Worm (Caenorhabditis elegans): ENCODE results near the gene B0034.1.

DNA sequence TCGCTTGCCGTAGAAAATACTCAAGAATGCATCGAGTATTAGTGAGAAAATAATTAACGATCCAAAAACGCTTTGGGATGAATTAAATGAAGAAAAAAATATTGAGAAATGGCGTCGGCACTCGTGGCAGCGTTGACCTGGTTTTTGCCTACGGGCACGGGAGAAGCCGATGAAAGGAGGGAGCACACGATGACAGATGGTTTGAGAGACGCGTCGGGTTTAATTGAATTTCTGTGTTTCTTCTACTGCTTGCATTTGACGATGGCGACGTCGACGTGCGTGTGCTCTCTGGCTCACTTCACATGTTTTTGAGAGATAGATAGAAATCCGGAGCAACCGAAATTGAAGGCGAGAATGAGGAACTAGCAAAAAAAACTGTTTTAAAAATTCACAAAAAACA lies 17.5 kb upstream of the B0034.1 start:
- no peak for TF ChIP-seq ama-1 (optimal IDR thresholded peaks at IDR 0.05)
- no peak for TF ChIP-seq elt-2 (tag; optimal IDR thresholded peaks at IDR 0.05)
- no peak for TF ChIP-seq pha-4 (tag; optimal IDR thresholded peaks at IDR 0.05)
- no peak for TF ChIP-seq dve-1 (tag; optimal IDR thresholded peaks at IDR 0.05)
- no peak for TF ChIP-seq fax-1 (tag; optimal IDR thresholded peaks at IDR 0.05)
- no peak for TF ChIP-seq unc-86 (tag; optimal IDR thresholded peaks at IDR 0.05)
- no peak for TF ChIP-seq nhr-11 (tag; optimal IDR thresholded peaks at IDR 0.05)
- TF ChIP-seq dmd-4 (tag; optimal IDR thresholded peaks at IDR 0.05; ENCODE audit: borderline replicate concordance): no peak
- no peak for TF ChIP-seq ceh-19 (GFP tag; optimal IDR thresholded peaks at IDR 0.05)
- no peak for TF ChIP-seq unc-3 (GFP tag; conservative IDR thresholded peaks at IDR 0.05)
- no peak for TF ChIP-seq unc-3 (tag; optimal IDR thresholded peaks at IDR 0.05)
- no peak for TF ChIP-seq fkh-10 (GFP tag; optimal IDR thresholded peaks at IDR 0.05)

Data from whole organism, late embryonic.